Fruit fly (Drosophila melanogaster): ENCODE results near the gene CG6583.
A peak's percentile ranks its signal among the peaks of the same experiment; 100 is the strongest.

Gene CG6583

dm6 chr2L:12192978-12193377 lies 20.6 kb upstream of the CG6583 start (continued):
- peak; percentile 43 for TF ChIP-seq Ets96B (tag; optimal IDR thresholded peaks at IDR 0.05)
- TF ChIP-seq vri (GFP tag; optimal IDR thresholded peaks at IDR 0.05) = peak; percentile 6
- peak; percentile 7 for TF ChIP-seq CG1621 (tag; optimal IDR thresholded peaks at IDR 0.05)
- peak; percentile 31 for TF ChIP-seq acj6 (GFP tag; optimal IDR thresholded peaks at IDR 0.05)
- TF ChIP-seq spab (GFP tag; optimal IDR thresholded peaks at IDR 0.05) = peak; percentile 41
- peak; percentile 35 for TF ChIP-seq dsx (GFP tag; optimal IDR thresholded peaks at IDR 0.05; ENCODE audit: poor library complexity, severe bottlenecking)
- TF ChIP-seq CG6163 (GFP tag; IDR thresholded peaks at IDR 0.05) = 0 out of 3 replicates have a peak, but pooled peaks have one; percentile 40
- no peak for TF ChIP-seq fkh (GFP tag; optimal IDR thresholded peaks at IDR 0.05)
- 0 out of 2 replicates have a peak, but pooled peaks have one; percentile 25 for TF ChIP-seq CG15336 (GFP tag; IDR thresholded peaks at IDR 0.05)
- peak; percentile 41 for TF ChIP-seq pdm3 (GFP tag; optimal IDR thresholded peaks at IDR 0.05)
- TF ChIP-seq Met (GFP tag; optimal IDR thresholded peaks at IDR 0.05) = peak; percentile 53
- TF ChIP-seq CG6792 (GFP tag; optimal IDR thresholded peaks at IDR 0.05) = peak; percentile 21
- TF ChIP-seq CG3919 (GFP tag; optimal IDR thresholded peaks at IDR 0.05) = no peak
- TF ChIP-seq fd59A (GFP tag; optimal IDR thresholded peaks at IDR 0.05) = peak; percentile 2
- peak; percentile 56 for TF ChIP-seq lz (GFP tag; optimal IDR thresholded peaks at IDR 0.05)
- TF ChIP-seq Ets21C (GFP tag; optimal IDR thresholded peaks at IDR 0.05) = no peak
- TF ChIP-seq CG32006 (GFP tag; optimal IDR thresholded peaks at IDR 0.05) = peak; percentile 29

- TF ChIP-seq eg (GFP tag; IDR thresholded peaks at IDR 0.05) (peak; percentile 17; the same call in 1 of the 3 replicates), CG15336 (GFP tag; IDR thresholded peaks at IDR 0.05) (peak; percentile 30; the same call in 1 of the 2 replicates), Eip93F (GFP tag; optimal IDR thresholded peaks at IDR 0.05) (no peak), fkh (GFP tag; optimal IDR thresholded peaks at IDR 0.05) (peak; percentile 13)
These were observed 5.2 kb upstream of the CG6583 start, which contains the start of gene atilla for dm6 chr2L:12177621-12178020. Gene atilla (minus strand): TSS chr2L:12177886.

- no peak for TF ChIP-seq CG6854 (GFP tag; optimal IDR thresholded peaks at IDR 0.05)
- no peak for TF ChIP-seq CG8632 (GFP tag; optimal IDR thresholded peaks at IDR 0.05)
- TF ChIP-seq Gug (GFP tag; IDR thresholded peaks at IDR 0.05) = no peak
- TF ChIP-seq Hr4 (GFP tag; optimal IDR thresholded peaks at IDR 0.05) = no peak
- TF ChIP-seq fkh (GFP tag; optimal IDR thresholded peaks at IDR 0.05) = no peak
- no peak for TF ChIP-seq fd59A (GFP tag; optimal IDR thresholded peaks at IDR 0.05)
- TF ChIP-seq CG3032 (tag; optimal IDR thresholded peaks at IDR 0.05) = no peak
- TF ChIP-seq CG7368 (GFP tag; optimal IDR thresholded peaks at IDR 0.05) = no peak
- no peak for TF ChIP-seq CG16779 (tag; optimal IDR thresholded peaks at IDR 0.05)
These were observed 2.2 kb upstream of the CG6583 start, which contains the start of gene bru1 for dm6 chr2L:12174493-12175129. Gene bru1 (plus strand): TSS chr2L:12175004.

dm6 chr2L:12170250-12170649 lies 2.1 kb downstream of the CG6583 start, which contains the start of gene CG17217:
Gene CG17217 (plus strand): TSS chr2L:12170550.
- no peak for TF ChIP-seq CG1621 (tag; optimal IDR thresholded peaks at IDR 0.05)
- no peak for TF ChIP-seq dsx (GFP tag; optimal IDR thresholded peaks at IDR 0.05; ENCODE audit: poor library complexity, severe bottlenecking)
- no peak for TF ChIP-seq CG11762 (GFP tag; optimal IDR thresholded peaks at IDR 0.05; ENCODE audit: insufficient read depth)

- TF ChIP-seq Sox14 (GFP tag; optimal IDR thresholded peaks at IDR 0.05) = no peak
- TF ChIP-seq CG32006 (GFP tag; optimal IDR thresholded peaks at IDR 0.05) = no peak
- no peak for TF ChIP-seq CG6276 (GFP tag; optimal IDR thresholded peaks at IDR 0.05)
- no peak for TF ChIP-seq ss (GFP tag; optimal IDR thresholded peaks at IDR 0.05)
- TF ChIP-seq salr (GFP tag; optimal IDR thresholded peaks at IDR 0.05) = no peak
- TF ChIP-seq achi (GFP tag; optimal IDR thresholded peaks at IDR 0.05) = no peak
- no peak for TF ChIP-seq CG6854 (GFP tag; optimal IDR thresholded peaks at IDR 0.05)
- TF ChIP-seq pdm3 (GFP tag; optimal IDR thresholded peaks at IDR 0.05) = no peak
- no peak for TF ChIP-seq Lpt (GFP tag; optimal IDR thresholded peaks at IDR 0.05)
- no peak for TF ChIP-seq cyc (GFP tag; optimal IDR thresholded peaks at IDR 0.05)
- TF ChIP-seq Hr39 (GFP tag; optimal IDR thresholded peaks at IDR 0.05) = no peak
- TF ChIP-seq spab (GFP tag; optimal IDR thresholded peaks at IDR 0.05) = no peak
- TF ChIP-seq Eip75B (GFP tag; optimal IDR thresholded peaks at IDR 0.05) = no peak
These were observed 8.4 kb downstream of the CG6583 start, which contains the start of gene ZnT33D for dm6 chr2L:12163941-12164340. Gene ZnT33D (plus strand): TSS chr2L:12164241.
